Fruit fly (Drosophila melanogaster) whole organism, pupa: ENCODE results near the gene Prat.
A peak's percentile ranks its signal among the peaks of the same experiment; 100 is the strongest.

Source experiments
- CG10348 ChIP-seq: fragments of 200-800 bp; sonication (Bioruptor generic); IDR thresholded peaks from 2 replicates; pipeline ENCODE4 v1.3.6; 2022; ENCODE audit warnings: missing biosample characterization, missing genetic modification characterization
- CG12605 ChIP-seq: fragments of 200-800 bp; sonication (Bioruptor generic); IDR thresholded peaks from 2 replicates; pipeline ENCODE4 v1.3.6; 2022; ENCODE audit warnings: missing biosample characterization, missing genetic modification characterization
- CG13204 ChIP-seq: fragments of 200-800 bp; sonication (Bioruptor generic); optimal IDR thresholded peaks from 2 replicates; lab custom pipeline; 2018; ENCODE audit warnings: missing biosample characterization, mild to moderate bottlenecking, missing genetic modification characterization, moderate library complexity
- CG14655 ChIP-seq: fragments of 200-800 bp; sonication (Bioruptor generic); optimal IDR thresholded peaks from 3 replicates; lab custom pipeline; 2017; ENCODE audit warnings: mild to moderate bottlenecking, missing biosample characterization, missing genetic modification reagents, missing genetic modification characterization
- CG15710 ChIP-seq: fragments of 200-800 bp; sonication (Bioruptor generic); optimal IDR thresholded peaks from 2 replicates; lab custom pipeline; 2018; ENCODE audit warnings: missing biosample characterization, mild to moderate bottlenecking, missing genetic modification characterization, moderate library complexity
- CG17806 ChIP-seq: fragments of 200-800 bp; sonication (Bioruptor generic); optimal IDR thresholded peaks from 2 replicates; lab custom pipeline; 2018; ENCODE audit warnings: missing biosample characterization, mild to moderate bottlenecking, missing genetic modification characterization, moderate library complexity
- CG32121 ChIP-seq: fragments of 200-800 bp; sonication (Bioruptor generic); IDR thresholded peaks from 2 replicates; pipeline ENCODE4 v1.3.6; 2022; ENCODE audit warnings: missing biosample characterization, missing genetic modification characterization
- CG34367 ChIP-seq: fragments of 200-800 bp; sonication (Bioruptor generic); optimal IDR thresholded peaks from 2 replicates; lab custom pipeline; 2018; ENCODE audit warnings: missing biosample characterization, mild to moderate bottlenecking, missing genetic modification characterization
- CG4496 ChIP-seq: fragments of 200-800 bp; sonication (Bioruptor generic); IDR thresholded peaks from 3 replicates; pipeline ENCODE4 v1.3.6; 2022; ENCODE audit warnings: missing biosample characterization, missing genetic modification characterization
- CG8159 ChIP-seq: fragments of 200-800 bp; sonication (Bioruptor generic); optimal IDR thresholded peaks from 3 replicates; lab custom pipeline; 2018; ENCODE audit warnings: missing biosample characterization, mild to moderate bottlenecking, missing genetic modification characterization, moderate library complexity
- CG8301 ChIP-seq: fragments of 200-800 bp; sonication (Bioruptor generic); optimal IDR thresholded peaks from 2 replicates; lab custom pipeline; 2018; ENCODE audit warnings: missing biosample characterization, mild to moderate bottlenecking, missing genetic modification characterization
- CG9948 ChIP-seq: fragments of 200-800 bp; sonication (Bioruptor generic); optimal IDR thresholded peaks from 2 replicates; lab custom pipeline; 2018; ENCODE audit warnings: missing biosample characterization, mild to moderate bottlenecking, missing genetic modification characterization, moderate library complexity
- D1 ChIP-seq: fragments of 200-800 bp; sonication (Bioruptor generic); optimal IDR thresholded peaks from 2 replicates; lab custom pipeline; 2018; ENCODE audit warnings: missing biosample characterization, mild to moderate bottlenecking, missing genetic modification characterization, moderate library complexity
- EcR ChIP-seq: fragments of 200-800 bp; sonication (Bioruptor generic); optimal IDR thresholded peaks from 3 replicates; lab custom pipeline; 2019; ENCODE audit warnings: missing biosample characterization, missing genetic modification characterization, mild to moderate bottlenecking, moderate library complexity, missing genetic modification reagents
- Ets98B ChIP-seq: fragments of 200-800 bp; sonication (Bioruptor generic); IDR thresholded peaks from 2 replicates; pipeline ENCODE4 v1.3.6; 2022; ENCODE audit warnings: missing biosample characterization, missing genetic modification characterization
- Pif1A ChIP-seq: fragments of 200-800 bp; sonication (Bioruptor generic); optimal IDR thresholded peaks from 3 replicates; lab custom pipeline; 2016; ENCODE audit warnings: missing biosample characterization, missing genetic modification characterization
- Pif1B ChIP-seq: fragments of 200-800 bp; sonication (Bioruptor generic); optimal IDR thresholded peaks from 3 replicates; lab custom pipeline; 2016; ENCODE audit warnings: missing biosample characterization, missing genetic modification characterization
- Snoo ChIP-seq: fragments of 200-800 bp; sonication (Bioruptor generic); optimal IDR thresholded peaks from 3 replicates; lab custom pipeline; 2017; ENCODE audit warnings: missing biosample characterization, mild to moderate bottlenecking, missing genetic modification characterization, inconsistent platforms
- fd96Ca ChIP-seq: fragments of 200-800 bp; sonication (Bioruptor generic); IDR thresholded peaks from 3 replicates; pipeline ENCODE4 v1.3.6; 2022; ENCODE audit warnings: missing biosample characterization, missing genetic modification characterization
- gl ChIP-seq: fragments of 200-800 bp; sonication (Bioruptor generic); optimal IDR thresholded peaks from 2 replicates; lab custom pipeline; 2018; ENCODE audit warnings: missing biosample characterization, mild to moderate bottlenecking, missing genetic modification characterization
- rn ChIP-seq: fragments of 200-800 bp; sonication (Bioruptor generic); IDR thresholded peaks from 2 replicates; pipeline ENCODE4 v1.3.6; 2022; ENCODE audit warnings: missing biosample characterization, missing genetic modification characterization

Prat gene

DNA sequence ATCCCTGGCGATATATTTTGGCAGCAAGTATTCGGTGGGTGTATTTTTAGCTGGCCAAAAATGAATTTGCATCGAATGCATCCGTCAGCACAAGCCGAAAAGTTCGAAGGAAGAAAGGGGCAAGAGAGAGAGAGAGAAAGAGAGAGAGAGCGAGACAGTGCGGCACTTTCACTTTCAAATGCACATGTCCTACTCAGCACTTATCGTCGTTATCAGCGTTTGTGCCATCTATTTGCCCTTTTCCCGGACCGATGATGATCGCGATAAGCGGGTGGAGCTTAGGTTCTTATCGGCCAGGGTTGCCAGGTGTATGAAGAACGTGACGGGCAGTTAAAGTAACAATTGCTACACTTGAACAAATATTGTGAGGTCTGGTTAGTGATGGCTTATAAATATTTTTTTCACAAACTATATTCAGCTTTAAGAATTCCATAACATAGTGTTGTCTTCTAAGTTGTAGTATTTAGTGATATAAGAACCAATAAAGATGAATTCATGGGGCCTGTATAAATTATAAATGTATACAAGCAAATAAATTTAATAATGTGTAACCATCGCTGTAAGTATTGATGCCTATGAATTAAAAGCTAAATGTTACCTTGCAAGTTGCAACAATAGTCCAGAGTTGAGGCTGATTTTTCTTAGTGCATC lies 33.2 kb upstream of the Prat start:
- TF ChIP-seq CG15710 (tag; lab: Kevin White, UChicago) = peak; percentile 1
- TF ChIP-seq CG8301 (tag; lab: Kevin White, UChicago) = peak; percentile 5
- no peak for TF ChIP-seq CG17806 (tag; lab: Kevin White, UChicago)
- TF ChIP-seq CG14655 (GFP tag; lab: Kevin White, UChicago) = peak; percentile 39
- no peak for TF ChIP-seq EcR
- peak; percentile 26; the same call in 1 of the 2 replicates for TF ChIP-seq CG32121 (GFP tag; lab: Robert Waterston, UW)
- TF ChIP-seq, all 21 proteins: peak for 4

DNA sequence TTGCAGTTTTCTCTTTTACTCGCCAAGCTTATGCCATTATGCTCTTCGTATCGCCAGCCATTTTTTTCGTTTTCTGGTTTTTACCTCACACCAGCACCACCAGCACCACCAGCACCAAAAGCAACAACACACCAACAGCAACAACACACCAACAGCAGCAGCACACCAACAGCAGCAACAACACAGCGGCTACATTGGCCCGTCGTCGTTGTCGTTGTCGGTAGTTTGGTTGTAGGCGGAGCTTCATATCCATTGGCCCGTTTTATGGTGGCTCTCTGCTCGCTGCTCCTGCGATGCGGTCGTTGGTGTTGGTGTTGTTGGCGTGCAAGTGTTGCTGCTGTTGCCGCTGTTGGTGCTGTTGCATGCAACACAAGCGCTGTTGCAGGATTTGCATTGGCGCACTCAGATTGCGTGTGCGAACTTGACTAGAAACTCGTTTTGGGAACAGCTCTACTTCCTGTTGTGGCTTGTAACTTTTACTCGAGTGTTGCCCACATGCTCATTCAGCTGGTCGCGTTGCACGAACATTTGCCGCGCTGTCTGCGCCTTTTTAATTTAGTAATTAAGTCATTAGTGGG lies 25.3 kb upstream of the Prat start:
- no peak for TF ChIP-seq rn (GFP tag; lab: Robert Waterston, UW)
- peak; percentile 30 for TF ChIP-seq CG13204

DNA sequence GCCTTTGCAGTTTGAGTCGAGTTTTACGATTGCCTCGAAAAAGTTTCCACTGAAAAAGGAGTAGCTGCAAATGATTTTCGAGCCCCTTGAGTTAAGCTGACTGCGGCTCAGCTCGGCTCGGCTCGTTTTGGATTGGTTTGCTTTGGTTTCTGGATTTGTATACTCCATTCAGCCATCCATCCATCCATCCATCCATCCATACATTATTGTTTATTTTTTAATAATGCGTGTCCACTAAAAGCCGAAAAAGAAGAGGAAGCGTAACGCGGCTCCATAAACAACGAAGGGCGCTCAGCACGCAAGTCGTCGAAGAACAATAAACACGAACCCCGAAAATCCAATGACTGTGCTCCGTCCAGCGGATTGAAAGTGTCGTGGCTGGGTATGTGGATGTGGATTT lies 14.8 kb upstream of the Prat start:
- TF ChIP-seq Pif1B (GFP tag; lab: Kevin White, UChicago) = no peak
- TF ChIP-seq Ets98B (GFP tag; lab: Robert Waterston, UW) = no peak

DNA sequence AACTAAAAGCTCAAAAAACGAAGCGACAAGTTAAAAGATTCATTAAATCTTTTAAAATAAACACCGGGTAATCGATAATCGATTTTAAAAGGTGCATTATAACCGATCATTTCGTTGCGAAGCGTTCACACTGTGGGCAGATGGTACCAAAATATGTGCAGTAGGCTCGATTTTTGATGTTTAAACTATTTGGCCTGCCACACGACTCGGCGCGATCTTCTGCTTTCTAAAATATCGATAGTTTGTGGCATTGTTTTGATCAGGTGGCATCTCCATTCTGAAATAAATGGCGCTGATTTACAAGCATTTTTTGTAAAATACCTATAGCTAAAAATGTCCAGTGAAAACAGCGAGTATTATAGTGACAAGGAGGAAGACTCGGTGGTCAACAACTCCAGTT lies 8.6 kb upstream of the Prat start, which contains the start of the genes CG10445 and lds:
Gene CG10445, minus strand, starts transcription at position 104 of the 400 bp plus-strand sequence.
Gene lds, plus strand, starts transcription at position 236 of the 400 bp plus-strand sequence.
- TF ChIP-seq rn (GFP tag; lab: Robert Waterston, UW) (no peak), CG17806 (tag; lab: Kevin White, UChicago) (no peak), CG8301 (tag; lab: Kevin White, UChicago) (no peak)

DNA sequence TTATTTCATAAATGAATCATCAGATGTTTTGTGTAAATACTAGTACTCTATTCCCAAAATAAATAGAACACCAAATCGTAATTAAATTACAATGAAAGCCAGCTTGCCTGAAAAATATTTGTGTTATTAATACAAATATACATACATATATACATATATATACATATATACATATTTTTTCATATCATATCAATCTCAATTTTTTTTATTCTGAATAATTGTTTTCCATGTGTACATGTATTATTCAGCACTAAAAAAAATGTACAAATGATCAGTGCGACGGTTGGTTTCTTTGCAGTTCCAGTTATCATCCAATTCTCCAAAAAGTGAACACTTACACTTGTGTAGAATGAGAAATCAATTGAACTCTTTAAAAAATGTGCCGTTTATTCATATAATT lies 2.0 kb upstream of the Prat start, which contains the start of gene kipf:
Gene kipf, plus strand, starts transcription at position 301 of the 400 bp plus-strand sequence.
- TF ChIP-seq CG14655 (GFP tag; lab: Kevin White, UChicago) = no peak
- TF ChIP-seq Snoo (tag; lab: Kevin White, UChicago) = no peak
- TF ChIP-seq CG8159 (tag; lab: Kevin White, UChicago) = no peak
- no peak for TF ChIP-seq CG32121 (GFP tag; lab: Robert Waterston, UW)
- no peak for TF ChIP-seq gl (tag; lab: Kevin White, UChicago)
- TF ChIP-seq CG15710 (tag; lab: Kevin White, UChicago) = no peak
- TF ChIP-seq Pif1B (GFP tag; lab: Kevin White, UChicago) = no peak
- no peak for TF ChIP-seq CG17806 (tag; lab: Kevin White, UChicago)
- no peak for TF ChIP-seq CG9948 (tag; lab: Kevin White, UChicago)
- no peak for TF ChIP-seq CG34367 (tag; lab: Kevin White, UChicago)
- no peak for TF ChIP-seq Pif1A
- no peak for TF ChIP-seq EcR
- TF ChIP-seq D1 = no peak

DNA sequence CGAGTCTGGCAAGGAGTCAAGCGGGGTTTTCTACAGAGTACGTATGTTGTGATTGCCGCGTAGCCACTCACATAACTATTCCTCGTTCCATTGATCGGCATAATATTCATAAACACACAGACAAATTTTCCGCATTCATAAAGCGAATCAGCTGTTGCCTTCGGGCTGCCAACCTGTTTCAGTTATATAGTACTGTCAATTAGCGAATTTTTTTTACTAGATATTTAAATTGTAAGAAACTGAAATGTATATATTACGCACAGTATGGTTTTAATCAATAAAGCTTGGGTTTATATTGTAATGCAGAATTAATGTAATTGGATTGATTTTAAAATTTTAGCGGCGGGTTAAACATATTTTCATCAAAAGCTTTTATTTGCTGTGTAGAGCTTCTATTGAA lies 1.6 kb upstream of the Prat start, which contains the start of gene Rfk:
Gene Rfk, minus strand, starts transcription at position 152 of the 400 bp plus-strand sequence.
- TF ChIP-seq CG9948 (tag; lab: Kevin White, UChicago) (no peak), CG10348 (no peak), D1 (no peak), CG32121 (GFP tag; lab: Robert Waterston, UW) (no peak), CG13204 (no peak), CG4496 (no peak), fd96Ca (no peak), Pif1B (GFP tag; lab: Kevin White, UChicago) (no peak), EcR (no peak), gl (tag; lab: Kevin White, UChicago) (no peak), CG8301 (tag; lab: Kevin White, UChicago) (no peak)

DNA sequence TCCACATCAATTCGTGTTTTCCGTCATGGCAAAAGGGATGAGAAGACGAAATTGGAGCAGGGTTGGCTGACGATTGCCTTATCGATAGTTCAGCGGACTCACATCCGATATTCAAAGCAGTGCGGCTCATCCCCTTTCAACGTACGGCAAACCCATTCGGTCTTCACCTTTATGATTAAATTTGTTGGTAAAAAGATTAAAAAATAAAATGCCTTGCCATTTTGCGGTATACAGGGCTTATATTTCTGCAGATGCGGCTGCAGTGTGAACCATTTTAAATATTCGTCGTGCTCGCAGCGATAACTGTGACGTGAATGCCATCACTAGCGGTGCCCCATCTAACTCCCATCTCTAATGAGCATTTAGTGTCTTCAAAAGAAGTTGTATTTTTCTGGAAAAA lies 4.3 kb downstream of the Prat start, which contains the start of the genes Taf7 and EMC1:
Gene Taf7, plus strand, starts transcription at position 23 of the 400 bp plus-strand sequence.
Gene EMC1, minus strand, starts transcription at position 53 of the 400 bp plus-strand sequence.
- TF ChIP-seq EcR (peak; percentile 7), CG15710 (tag; lab: Kevin White, UChicago) (no peak)

DNA sequence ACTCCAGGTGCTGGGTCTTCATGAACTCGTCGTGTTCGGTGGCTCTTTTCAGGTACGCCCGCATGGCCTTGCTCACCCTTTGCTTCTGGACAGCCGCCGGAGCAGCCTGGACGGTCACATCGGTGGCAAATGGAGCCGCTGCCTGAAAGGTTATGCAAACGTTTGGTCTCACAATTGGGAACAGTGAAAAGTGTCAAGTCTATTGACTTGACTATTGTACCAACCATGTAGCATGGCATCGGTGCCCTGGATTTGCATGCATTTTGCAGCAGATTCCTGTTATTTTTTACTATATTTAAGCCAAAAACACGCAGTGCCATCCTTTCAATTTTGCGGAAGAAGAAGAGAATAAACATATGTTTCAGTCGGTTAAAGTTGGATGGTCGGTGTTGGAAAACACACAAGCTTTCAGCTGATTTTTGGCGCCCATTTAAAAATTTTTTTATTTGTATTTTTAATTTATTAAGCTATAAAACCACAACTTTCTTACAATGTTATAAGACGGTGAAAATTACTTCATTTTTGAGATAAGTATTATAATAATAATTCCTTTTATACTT lies 9.2 kb downstream of the Prat start, which contains the start of gene mRpS9:
Gene mRpS9, minus strand, starts transcription at position 355 of the 560 bp plus-strand sequence.
- TF ChIP-seq CG14655 (GFP tag; lab: Kevin White, UChicago) (no peak), CG12605 (GFP tag; lab: Robert Waterston, UW) (no peak), fd96Ca (no peak), CG15710 (tag; lab: Kevin White, UChicago) (no peak), CG9948 (tag; lab: Kevin White, UChicago) (no peak), CG8159 (tag; lab: Kevin White, UChicago) (no peak), EcR (no peak), CG4496 (no peak), CG17806 (tag; lab: Kevin White, UChicago) (no peak), CG10348 (no peak), Pif1B (GFP tag; lab: Kevin White, UChicago) (no peak), CG32121 (GFP tag; lab: Robert Waterston, UW) (no peak), CG13204 (no peak), CG34367 (tag; lab: Kevin White, UChicago) (no peak), gl (tag; lab: Kevin White, UChicago) (no peak), CG8301 (tag; lab: Kevin White, UChicago) (no peak), rn (GFP tag; lab: Robert Waterston, UW) (no peak)
